Fruit fly (Drosophila melanogaster) whole organism, wandering third instar larva: ENCODE data around the gene CG4270.

Source experiments
- GATAd ChIP-seq: sonication (Bioruptor generic); optimal IDR thresholded peaks from 2 replicates; lab custom pipeline; 2016; ENCODE audit warnings: missing biosample characterization, missing genetic modification characterization
- Hnf4 ChIP-seq: fragments of 200-800 bp; sonication (Bioruptor generic); optimal IDR thresholded peaks from 2 replicates; lab custom pipeline; 2016; ENCODE audit warnings: missing biosample characterization, mild to moderate bottlenecking, missing genetic modification characterization
- Jra ChIP-seq: sonication (Bioruptor generic); optimal IDR thresholded peaks from 2 replicates; lab custom pipeline; 2016; ENCODE audit warnings: missing biosample characterization, missing genetic modification characterization
- fru ChIP-seq: fragments of 200-800 bp; sonication (Bioruptor generic); optimal IDR thresholded peaks from 3 replicates; lab custom pipeline; 2016; ENCODE audit warnings: missing biosample characterization, mild to moderate bottlenecking, missing genetic modification characterization
- h ChIP-seq: fragments of 200-800 bp; sonication (Bioruptor generic); optimal IDR thresholded peaks from 3 replicates; lab custom pipeline; 2016; ENCODE audit warnings: missing biosample characterization, mild to moderate bottlenecking, missing genetic modification characterization
- sage ChIP-seq: fragments of 200-800 bp; sonication (Bioruptor generic); optimal IDR thresholded peaks from 2 replicates; lab custom pipeline; 2016; ENCODE audit warnings: missing biosample characterization, mild to moderate bottlenecking, missing genetic modification characterization
- sv ChIP-seq: fragments of 200-800 bp; sonication (Bioruptor generic); optimal IDR thresholded peaks from 3 replicates; lab custom pipeline; 2016; ENCODE audit warnings: missing biosample characterization, missing genetic modification characterization
- usp ChIP-seq: fragments of >200 bp; optimal IDR thresholded peaks from 2 replicates; lab custom pipeline; 2017; ENCODE audit warnings: missing biosample characterization, missing genetic modification characterization

DNA sequence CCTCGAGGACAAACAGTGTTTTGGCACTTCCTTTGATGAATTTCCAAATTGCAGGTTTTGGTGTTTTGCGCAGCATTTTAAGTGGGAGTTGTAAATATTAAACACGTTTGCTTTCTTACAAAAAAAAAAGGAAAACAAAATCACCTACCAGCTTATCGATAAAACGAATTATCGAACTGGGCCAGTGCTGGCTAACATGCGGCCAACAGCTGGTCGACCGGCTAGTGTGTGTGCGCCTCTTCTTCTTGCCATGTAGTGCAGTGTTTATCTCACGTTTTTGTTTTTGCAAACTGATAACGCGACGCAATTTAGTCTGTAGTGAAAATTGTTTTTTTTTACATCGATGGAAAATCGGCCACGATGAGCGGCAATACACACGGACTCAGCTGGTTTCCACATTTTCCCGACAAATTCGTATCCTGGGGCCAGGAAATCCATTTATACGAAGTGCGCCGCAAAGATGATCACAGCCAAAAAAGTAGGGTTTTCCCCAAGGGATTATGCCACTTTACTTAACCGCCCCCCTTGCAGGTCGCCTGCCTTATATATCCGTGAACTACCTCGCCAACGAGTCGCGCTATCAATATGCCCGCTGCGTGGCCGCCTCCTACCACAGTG is 46.1 kb upstream of the CG4270 start, which contains the start of the genes CG15386, CG42371 and mio:
- no peak for TF ChIP-seq usp (GFP tag; lab: Kevin White, UChicago)
- TF ChIP-seq h (GFP tag; lab: Kevin White, UChicago): peak; percentile 40
- TF ChIP-seq sage: no peak
- no peak for TF ChIP-seq GATAd (GFP tag; lab: Kevin White, UChicago)
- TF ChIP-seq Jra: no peak
- TF ChIP-seq Hnf4 (GFP tag; lab: Kevin White, UChicago): no peak
- TF ChIP-seq sv: no peak
- no peak for TF ChIP-seq fru (GFP tag; lab: Kevin White, UChicago)
